Fruit fly (Drosophila melanogaster) whole organism, embryonic: ENCODE results near the gene CG33298.

ENCODE experiments used
- Atf3 ChIP-seq: fragments of 200-800 bp; sonication (Bioruptor generic); optimal IDR thresholded peaks from 3 replicates; lab custom pipeline; 2016; ENCODE audit warnings: missing biosample characterization, missing genetic modification characterization
- CG12299 ChIP-seq: fragments of 200-800 bp; sonication (Bioruptor generic); optimal IDR thresholded peaks from 2 replicates; lab custom pipeline; 2018; ENCODE audit warnings: missing biosample characterization, mild to moderate bottlenecking, missing genetic modification characterization
- CG13775 ChIP-seq: fragments of 200-800 bp; sonication (Bioruptor generic); optimal IDR thresholded peaks from 3 replicates; lab custom pipeline; 2017; ENCODE audit warnings: missing biosample characterization, mild to moderate bottlenecking, missing genetic modification characterization
- CG1602 ChIP-seq: fragments of 200-800 bp; sonication (Bioruptor generic); optimal IDR thresholded peaks from 3 replicates; lab custom pipeline; 2016; ENCODE audit warnings: missing biosample characterization, missing genetic modification characterization
- CG16813 ChIP-seq: fragments of 200-800 bp; sonication (Bioruptor generic); IDR thresholded peaks from 3 replicates; pipeline ENCODE4 v1.3.6; 2022; ENCODE audit warnings: missing biosample characterization, missing genetic modification characterization; ENCODE audit not compliant: partially characterized antibody
- CG17829 ChIP-seq: fragments of 200-800 bp; optimal IDR thresholded peaks from 2 replicates; lab custom pipeline; 2019; ENCODE audit warnings: missing biosample characterization, mild to moderate bottlenecking, missing genetic modification characterization, moderate library complexity
- CG1792 ChIP-seq: fragments of 200-800 bp; sonication (Bioruptor generic); optimal IDR thresholded peaks from 2 replicates; lab custom pipeline; 2016; ENCODE audit warnings: missing biosample characterization, missing genetic modification characterization
- CG18262 ChIP-seq: fragments of 200-800 bp; optimal IDR thresholded peaks from 3 replicates; lab custom pipeline; 2019; ENCODE audit warnings: missing biosample characterization, mild to moderate bottlenecking, missing genetic modification characterization, moderate library complexity
- CG3838 ChIP-seq: fragments of 200-800 bp; sonication (Bioruptor generic); optimal IDR thresholded peaks from 3 replicates; lab custom pipeline; 2016; ENCODE audit warnings: missing biosample characterization, missing genetic modification characterization
- CG4707 ChIP-seq: fragments of 200-800 bp; sonication (Bioruptor generic); optimal IDR thresholded peaks from 2 replicates; lab custom pipeline; 2018; ENCODE audit warnings: missing biosample characterization, mild to moderate bottlenecking, missing genetic modification characterization, moderate library complexity
- CG6683 ChIP-seq: fragments of 200-800 bp; sonication (Bioruptor generic); optimal IDR thresholded peaks from 2 replicates; lab custom pipeline; 2017; ENCODE audit warnings: missing biosample characterization, mild to moderate bottlenecking, missing genetic modification characterization, missing genetic modification reagents
- CG9876 ChIP-seq: fragments of 200-800 bp; sonication (Bioruptor generic); optimal IDR thresholded peaks from 2 replicates; lab custom pipeline; 2016; ENCODE audit warnings: missing biosample characterization, missing genetic modification characterization
- CHES-1-like ChIP-seq: fragments of 200-800 bp; sonication (Bioruptor generic); optimal IDR thresholded peaks from 2 replicates; lab custom pipeline; 2016; ENCODE audit warnings: missing biosample characterization, missing genetic modification characterization
- Chrac-16 ChIP-seq: fragments of 200-800 bp; sonication (Bioruptor generic); optimal IDR thresholded peaks from 3 replicates; lab custom pipeline; 2016; ENCODE audit warnings: missing biosample characterization, missing genetic modification characterization
- D ChIP-seq, 2 experiments: fragments of 200-800 bp in 1 of 2; fragments of >200 bp in 1 of 2; sonication (Bioruptor generic) in 1 of 2; optimal IDR thresholded peaks; 2 replicates in 1 of 2; 3 replicates in 1 of 2; lab custom pipeline; 2017; ENCODE audit warnings: mild to moderate bottlenecking in 1 of 2, missing biosample characterization in 1 of 2, missing genetic modification characterization in 1 of 2, missing genetic modification reagents in 1 of 2
- Dbx ChIP-seq: fragments of 200-800 bp; sonication (Bioruptor generic); IDR thresholded peaks from 3 replicates; pipeline ENCODE4 v1.3.6; 2022; ENCODE audit warnings: missing biosample characterization, missing genetic modification characterization
- Ets97D ChIP-seq: fragments of 200-800 bp; sonication (Bioruptor generic); optimal IDR thresholded peaks from 3 replicates; lab custom pipeline; 2016; ENCODE audit warnings: missing biosample characterization, missing genetic modification characterization
- GATAe ChIP-seq: fragments of 200-800 bp; sonication (Bioruptor generic); conservative IDR thresholded peaks from 2 replicates; pipeline ENCODE4 v1.3.6; 2022; ENCODE audit warnings: missing biosample characterization, missing genetic modification characterization
- HLHmδ ChIP-seq: fragments of 200-800 bp; sonication (Bioruptor generic); optimal IDR thresholded peaks from 2 replicates; lab custom pipeline; 2018; ENCODE audit warnings: missing biosample characterization, mild to moderate bottlenecking, missing genetic modification characterization, moderate library complexity
- HmgD ChIP-seq: fragments of 200-800 bp; sonication (Bioruptor generic); optimal IDR thresholded peaks from 3 replicates; lab custom pipeline; 2016; ENCODE audit warnings: missing biosample characterization, missing genetic modification characterization
- Kr ChIP-seq: fragments of 200-800 bp; sonication (Bioruptor generic); optimal IDR thresholded peaks from 2 replicates; lab custom pipeline; 2017; ENCODE audit warnings: missing biosample characterization, mild to moderate bottlenecking, missing genetic modification characterization
- Nf-YA ChIP-seq: fragments of 200-800 bp; sonication (Bioruptor generic); IDR thresholded peaks from 2 replicates; pipeline ENCODE4 v1.3.6; 2022; ENCODE audit warnings: missing biosample characterization, missing genetic modification characterization
- Nf-YB ChIP-seq: fragments of 200-800 bp; sonication (Bioruptor generic); optimal IDR thresholded peaks from 3 replicates; lab custom pipeline; 2019; ENCODE audit warnings: missing biosample characterization, mild to moderate bottlenecking, missing genetic modification characterization, moderate library complexity
- Optix ChIP-seq: fragments of 200-800 bp; sonication (Bioruptor generic); IDR thresholded peaks from 3 replicates; pipeline ENCODE4 v1.3.6; 2022; ENCODE audit warnings: missing biosample characterization, missing genetic modification characterization
- Sin3A ChIP-seq: fragments of >200 bp; optimal IDR thresholded peaks from 2 replicates; lab custom pipeline; 2018
- Ssrp ChIP-seq: fragments of 200-800 bp; sonication (Bioruptor generic); optimal IDR thresholded peaks from 2 replicates; lab custom pipeline; 2018; ENCODE audit warnings: missing biosample characterization, mild to moderate bottlenecking, missing genetic modification characterization, moderate library complexity
- bigmax ChIP-seq: fragments of 200-800 bp; sonication (Bioruptor generic); optimal IDR thresholded peaks from 2 replicates; lab custom pipeline; 2018; ENCODE audit warnings: missing biosample characterization, mild to moderate bottlenecking, missing genetic modification characterization
- cato ChIP-seq: fragments of 200-800 bp; sonication (Bioruptor generic); optimal IDR thresholded peaks from 2 replicates; lab custom pipeline; 2016; ENCODE audit warnings: missing biosample characterization, missing genetic modification characterization, borderline replicate concordance
- ci ChIP-seq: fragments of 200-800 bp; sonication (Bioruptor generic); IDR thresholded peaks from 3 replicates; pipeline ENCODE4 v1.3.6; 2022; ENCODE audit warnings: missing biosample characterization, missing genetic modification characterization
- corto ChIP-seq: fragments of 200-800 bp; sonication (Bioruptor generic); optimal IDR thresholded peaks from 2 replicates; lab custom pipeline; 2016; ENCODE audit warnings: missing biosample characterization, mild to moderate bottlenecking, missing genetic modification characterization, moderate library complexity
- dimm ChIP-seq: fragments of 200-800 bp; sonication (Bioruptor generic); IDR thresholded peaks from 2 replicates; pipeline ENCODE4 v1.3.6; 2022; ENCODE audit warnings: missing biosample characterization, missing genetic modification characterization
- dpn ChIP-seq, 2 experiments: fragments of 200-800 bp; sonication (Bioruptor generic); optimal IDR thresholded peaks; 3 replicates each; lab custom pipeline; 2016; ENCODE audit warnings: missing biosample characterization in 2 of 2, missing genetic modification characterization in 2 of 2
- ems ChIP-seq: fragments of 200-800 bp; sonication (Bioruptor generic); optimal IDR thresholded peaks from 3 replicates; lab custom pipeline; 2016; ENCODE audit warnings: missing biosample characterization, missing genetic modification characterization
- en ChIP-seq: fragments of 200-800 bp; sonication (Bioruptor generic); optimal IDR thresholded peaks from 2 replicates; lab custom pipeline; 2016; ENCODE audit warnings: missing biosample characterization, missing genetic modification characterization
- esg ChIP-seq: fragments of 200-800 bp; sonication (Bioruptor generic); conservative IDR thresholded peaks from 2 replicates; pipeline ENCODE4 v1.3.6; 2022; ENCODE audit warnings: missing biosample characterization, missing genetic modification characterization
- fd96Cb ChIP-seq: fragments of 200-800 bp; sonication (Bioruptor generic); optimal IDR thresholded peaks from 2 replicates; lab custom pipeline; 2018; ENCODE audit warnings: missing biosample characterization, mild to moderate bottlenecking, missing genetic modification characterization, moderate library complexity
- grn ChIP-seq: fragments of 200-800 bp; sonication (Bioruptor generic); optimal IDR thresholded peaks from 3 replicates; lab custom pipeline; 2017; ENCODE audit warnings: missing biosample characterization, missing genetic modification characterization
- gsb ChIP-seq: fragments of 200-800 bp; sonication (Bioruptor generic); IDR thresholded peaks from 2 replicates; pipeline ENCODE4 v1.3.6; 2022; ENCODE audit warnings: missing biosample characterization, missing genetic modification characterization
- gsb-n ChIP-seq: fragments of 200-800 bp; sonication (Bioruptor generic); optimal IDR thresholded peaks from 3 replicates; lab custom pipeline; 2018; ENCODE audit warnings: missing biosample characterization, mild to moderate bottlenecking, missing genetic modification characterization
- hb ChIP-seq: fragments of 200-800 bp; sonication (Bioruptor generic); IDR thresholded peaks from 3 replicates; pipeline ENCODE4 v1.3.6; 2022; ENCODE audit warnings: missing biosample characterization, missing genetic modification characterization; ENCODE audit not compliant: partially characterized antibody
- hth ChIP-seq: fragments of >200 bp; optimal IDR thresholded peaks from 2 replicates; lab custom pipeline; 2017; ENCODE audit warnings: inconsistent platforms
- insv ChIP-seq, 2 experiments: fragments of 200-800 bp; sonication (Bioruptor generic); optimal IDR thresholded peaks; 3 replicates each; lab custom pipeline; 2016 to 2018; ENCODE audit warnings: missing biosample characterization in 2 of 2, missing genetic modification characterization in 2 of 2
- ken ChIP-seq: fragments of 200-800 bp; sonication (Bioruptor generic); IDR thresholded peaks from 3 replicates; pipeline ENCODE4 v1.3.6; 2022; ENCODE audit warnings: missing biosample characterization, missing genetic modification characterization
- psq ChIP-seq: fragments of 200-800 bp; sonication (Bioruptor generic); optimal IDR thresholded peaks from 2 replicates; lab custom pipeline; 2017; ENCODE audit warnings: missing biosample characterization, missing genetic modification characterization
- sd ChIP-seq: fragments of 200-800 bp; sonication (Bioruptor generic); optimal IDR thresholded peaks from 3 replicates; lab custom pipeline; 2018; ENCODE audit warnings: missing biosample characterization, mild to moderate bottlenecking, missing genetic modification characterization, moderate library complexity
- sima ChIP-seq: fragments of 200-800 bp; sonication (Bioruptor generic); optimal IDR thresholded peaks from 2 replicates; lab custom pipeline; 2016; ENCODE audit warnings: missing biosample characterization, missing genetic modification characterization
- tap ChIP-seq: fragments of 200-800 bp; optimal IDR thresholded peaks from 3 replicates; lab custom pipeline; 2019; ENCODE audit warnings: missing biosample characterization, mild to moderate bottlenecking, missing genetic modification characterization, moderate library complexity
- tio ChIP-seq: fragments of 200-800 bp; sonication (Bioruptor generic); optimal IDR thresholded peaks from 2 replicates; lab custom pipeline; 2017; ENCODE audit warnings: missing biosample characterization, missing genetic modification characterization, inconsistent platforms
- wor ChIP-seq: fragments of 200-800 bp; sonication (Bioruptor generic); IDR thresholded peaks from 2 replicates; pipeline ENCODE4 v1.3.6; 2022; ENCODE audit warnings: missing biosample characterization, missing genetic modification characterization

CG33298 gene

dm6 chr2L:9569588-9570434 lies 74.5 kb downstream of the CG33298 start (continued):
- TF ChIP-seq Kr (GFP tag; lab: Kevin White, UChicago) (peak; percentile 85), dpn (GFP tag; optimal IDR thresholded peaks at IDR 0.05; lab: Kevin White, UChicago) (peak; percentile 86 to 94), bigmax (GFP tag; lab: Kevin White, UChicago) (no peak), HLHmδ (GFP tag; lab: Kevin White, UChicago) (no peak), CG4707 (GFP tag; lab: Kevin White, UChicago) (peak; percentile 85), sima (GFP tag; lab: Kevin White, UChicago) (peak; percentile 52), insv (GFP tag; optimal IDR thresholded peaks at IDR 0.05; lab: Kevin White, UChicago) (peak in 1 of 2 experiments; percentile 74), HmgD (no peak), hb (GFP tag; lab: Robert Waterston, UW) (peak; percentile 49; the same call in 1 of the 3 replicates), GATAe (GFP tag; lab: Robert Waterston, UW) (peak; percentile 48; the same call in 1 of the 2 replicates), CG13775 (GFP tag; lab: Kevin White, UChicago) (peak; percentile 98), cato (GFP tag; lab: Kevin White, UChicago) (peak; percentile 86), CG1602 (GFP tag; lab: Kevin White, UChicago) (peak; percentile 91), Ets97D (GFP tag; lab: Kevin White, UChicago) (peak; percentile 76), ken (GFP tag; lab: Robert Waterston, UW) (peak; percentile 71; the same call in 2 of the 3 replicates), grn (GFP tag; lab: Kevin White, UChicago) (peak; percentile 64), Optix (GFP tag; lab: Robert Waterston, UW) (no peak), tio (GFP tag; lab: Kevin White, UChicago) (peak; percentile 97), CG12299 (tag; lab: Kevin White, UChicago) (peak; percentile 95), gsb-n (tag; lab: Kevin White, UChicago) (peak; percentile 89), corto (GFP tag; lab: Kevin White, UChicago) (peak; percentile 87), dimm (GFP tag; lab: Robert Waterston, UW) (peak; percentile 62; the same call in 1 of the 2 replicates), esg (GFP tag; lab: Robert Waterston, UW) (peak; percentile 85), D (optimal IDR thresholded peaks at IDR 0.05; lab: Kevin White, UChicago) (no peak), D (GFP tag; optimal IDR thresholded peaks at IDR 0.05; lab: Kevin White, UChicago) (peak; percentile 96), ems (GFP tag; lab: Kevin White, UChicago) (peak; percentile 89), fd96Cb (tag; lab: Kevin White, UChicago) (peak; percentile 96), CG6683 (GFP tag; lab: Kevin White, UChicago) (peak; percentile 92), Ssrp (tag; lab: Kevin White, UChicago) (peak; percentile 96), psq (GFP tag; lab: Kevin White, UChicago) (peak; percentile 89), ci (GFP tag; lab: Robert Waterston, UW) (peak; percentile 81), Nf-YB (peak; percentile 87), CG3838 (GFP tag; lab: Kevin White, UChicago) (peak; percentile 94), Atf3 (peak; percentile 1), CHES-1-like (GFP tag; lab: Kevin White, UChicago) (peak; percentile 86), Chrac-16 (GFP tag; lab: Kevin White, UChicago) (peak; percentile 95), Dbx (GFP tag; lab: Robert Waterston, UW) (peak; percentile 92), tap (peak; percentile 91), CG9876 (GFP tag; lab: Kevin White, UChicago) (peak; percentile 66), en (GFP tag; lab: Kevin White, UChicago) (peak; percentile 29), CG18262 (tag; lab: Kevin White, UChicago) (peak; percentile 98), Sin3A (lab: Kevin White, UChicago) (no peak), sd (tag; lab: Kevin White, UChicago) (peak; percentile 86), CG1792 (GFP tag; lab: Kevin White, UChicago) (peak; percentile 59), gsb (peak; percentile 91), wor (GFP tag; lab: Robert Waterston, UW) (peak; percentile 83), hth (lab: Kevin White, UChicago) (no peak), CG17829 (peak; percentile 96), Nf-YA (GFP tag; lab: Robert Waterston, UW) (peak; percentile 72), CG16813 (GFP tag; lab: Robert Waterston, UW) (peak; percentile 43; the same call in 2 of the 3 replicates)
